Worm (Caenorhabditis elegans) whole organism, late embryonic: ENCODE measurements around the gene Y45F3A.5.

Experiments
- C38D4.7 ChIP-seq: fragments of 200-800 bp; sonication (Bioruptor generic); optimal IDR thresholded peaks from 2 replicates; lab custom pipeline; 2018; ENCODE audit warnings: mild to moderate bottlenecking, missing genetic modification characterization, moderate library complexity, missing compliant biosample characterization
- K02D7.2 ChIP-seq: sonication (generic microtip); optimal IDR thresholded peaks from 2 replicates; lab custom pipeline; 2017; ENCODE audit warnings: mild to moderate bottlenecking, missing genetic modification characterization, missing compliant biosample characterization
- K09A11.1 ChIP-seq: sonication (generic microtip); optimal IDR thresholded peaks from 2 replicates; lab custom pipeline; 2017; ENCODE audit warnings: antibody characterized with exemption, mild to moderate bottlenecking, missing genetic modification characterization, missing compliant biosample characterization; ENCODE audit not compliant: insufficient read depth
- T23F11.4 ChIP-seq: fragments of 200-800 bp; sonication (Bioruptor generic); optimal IDR thresholded peaks from 2 replicates; lab custom pipeline; 2018; ENCODE audit warnings: mild to moderate bottlenecking, missing genetic modification characterization, missing compliant biosample characterization
- ama-1 ChIP-seq: fragments of 150-350 bp; optimal IDR thresholded peaks from 2 replicates; lab custom pipeline; 2014
- ceh-18 ChIP-seq: sonication (generic microtip); optimal IDR thresholded peaks from 2 replicates; lab custom pipeline; 2016; ENCODE audit warnings: missing genetic modification characterization, missing compliant biosample characterization
- ceh-19 ChIP-seq: fragments of 200-800 bp; sonication (Bioruptor generic); optimal IDR thresholded peaks from 2 replicates; lab custom pipeline; 2018; ENCODE audit warnings: mild to moderate bottlenecking, missing genetic modification characterization, missing compliant biosample characterization
- ceh-2 ChIP-seq: sonication (generic microtip); optimal IDR thresholded peaks from 2 replicates; lab custom pipeline; 2016; ENCODE audit warnings: missing genotype, missing genetic modification characterization, missing compliant biosample characterization
- ceh-22 ChIP-seq: sonication (generic microtip); optimal IDR thresholded peaks from 2 replicates; lab custom pipeline; 2017; ENCODE audit warnings: missing biosample characterization, missing genetic modification characterization
- ceh-24 ChIP-seq: sonication (generic microtip); optimal IDR thresholded peaks from 2 replicates; lab custom pipeline; 2016; ENCODE audit warnings: mild to moderate bottlenecking, missing genetic modification characterization, missing compliant biosample characterization
- ceh-30 ChIP-seq: fragments of 150-350 bp; optimal IDR thresholded peaks from 2 replicates; lab custom pipeline; 2014; ENCODE audit warnings: missing biosample characterization, missing genetic modification characterization
- ceh-31 ChIP-seq: sonication (generic microtip); optimal IDR thresholded peaks from 2 replicates; lab custom pipeline; 2016; ENCODE audit warnings: missing genetic modification characterization, missing compliant biosample characterization
- ceh-34 ChIP-seq: sonication (generic microtip); optimal IDR thresholded peaks from 2 replicates; lab custom pipeline; 2016; ENCODE audit warnings: mild to moderate bottlenecking, missing genetic modification characterization, missing compliant biosample characterization
- ceh-48 ChIP-seq: sonication (generic microtip); optimal IDR thresholded peaks from 2 replicates; lab custom pipeline; 2016; ENCODE audit warnings: missing genetic modification characterization, inconsistent platforms, missing compliant biosample characterization
- ceh-6 ChIP-seq: fragments of 200-800 bp; sonication (Bioruptor generic); optimal IDR thresholded peaks from 2 replicates; lab custom pipeline; 2018; ENCODE audit warnings: mild to moderate bottlenecking, missing genetic modification characterization, missing compliant biosample characterization
- ceh-9 ChIP-seq: sonication (generic microtip); optimal IDR thresholded peaks from 2 replicates; lab custom pipeline; 2016; ENCODE audit warnings: mild to moderate bottlenecking, missing genetic modification characterization, inconsistent platforms, missing compliant biosample characterization
- che-1 ChIP-seq: sonication (generic microtip); optimal IDR thresholded peaks from 2 replicates; lab custom pipeline; 2016; ENCODE audit warnings: mild to moderate bottlenecking, missing genetic modification characterization, missing compliant biosample characterization
- dmd-4 ChIP-seq: sonication (generic microtip); optimal IDR thresholded peaks from 2 replicates; lab custom pipeline; 2016; ENCODE audit warnings: borderline replicate concordance, missing genetic modification characterization, missing compliant biosample characterization
- dve-1 ChIP-seq: sonication (generic microtip); optimal IDR thresholded peaks from 2 replicates; lab custom pipeline; 2017; ENCODE audit warnings: antibody characterized with exemption, mild to moderate bottlenecking, missing genetic modification characterization, missing compliant biosample characterization
- ets-4 ChIP-seq: sonication (generic microtip); optimal IDR thresholded peaks from 2 replicates; lab custom pipeline; 2016; ENCODE audit warnings: missing genetic modification characterization, missing compliant biosample characterization
- fax-1 ChIP-seq: sonication (generic microtip); optimal IDR thresholded peaks from 2 replicates; lab custom pipeline; 2016; ENCODE audit warnings: missing genotype, missing genetic modification characterization, missing compliant biosample characterization
- fkh-6 ChIP-seq: sonication (generic microtip); optimal IDR thresholded peaks from 2 replicates; lab custom pipeline; 2016; ENCODE audit warnings: missing genetic modification characterization, missing compliant biosample characterization
- gmeb-2 ChIP-seq: sonication (generic microtip); optimal IDR thresholded peaks from 2 replicates; lab custom pipeline; 2016; ENCODE audit warnings: missing genetic modification characterization, inconsistent platforms, missing compliant biosample characterization
- hlh-30 ChIP-seq: sonication (generic microtip); optimal IDR thresholded peaks from 2 replicates; lab custom pipeline; 2017; ENCODE audit warnings: antibody characterized with exemption, missing genetic modification characterization, missing compliant biosample characterization; ENCODE audit not compliant: insufficient read depth
- hlh-6 ChIP-seq: sonication (generic microtip); optimal IDR thresholded peaks from 2 replicates; lab custom pipeline; 2016; ENCODE audit warnings: missing genotype, missing genetic modification characterization, missing compliant biosample characterization
- hlh-8 ChIP-seq: sonication (generic microtip); optimal IDR thresholded peaks from 2 replicates; lab custom pipeline; 2016; ENCODE audit warnings: missing genotype, missing genetic modification characterization, missing compliant biosample characterization
- madf-2 ChIP-seq: sonication (generic microtip); optimal IDR thresholded peaks from 2 replicates; lab custom pipeline; 2017; ENCODE audit warnings: missing genetic modification characterization, missing compliant biosample characterization
- mec-3 ChIP-seq: sonication (generic microtip); optimal IDR thresholded peaks from 2 replicates; lab custom pipeline; 2016; ENCODE audit warnings: borderline replicate concordance, missing genetic modification characterization, missing compliant biosample characterization
- nfya-1 ChIP-seq: sonication (generic microtip); optimal IDR thresholded peaks from 2 replicates; lab custom pipeline; 2017; ENCODE audit warnings: missing genetic modification characterization, mild to moderate bottlenecking, missing compliant biosample characterization, antibody characterized with exemption, moderate library complexity
- nhr-11 ChIP-seq: fragments of 150-350 bp; optimal IDR thresholded peaks from 2 replicates; lab custom pipeline; 2014; ENCODE audit warnings: missing biosample characterization, missing genetic modification characterization
- nhr-232 ChIP-seq: sonication (generic microtip); optimal IDR thresholded peaks from 2 replicates; lab custom pipeline; 2016; ENCODE audit warnings: missing genetic modification characterization, missing compliant biosample characterization
- odd-2 ChIP-seq: sonication (generic microtip); optimal IDR thresholded peaks from 2 replicates; lab custom pipeline; 2017; ENCODE audit warnings: antibody characterized with exemption, mild to moderate bottlenecking, missing genetic modification characterization, missing compliant biosample characterization
- pat-9 ChIP-seq: fragments of 200-800 bp; sonication (Bioruptor generic); optimal IDR thresholded peaks from 2 replicates; lab custom pipeline; 2018; ENCODE audit warnings: mild to moderate bottlenecking, missing genetic modification characterization, moderate library complexity, missing compliant biosample characterization
- pax-1 ChIP-seq: fragments of 150-350 bp; optimal IDR thresholded peaks from 2 replicates; lab custom pipeline; 2014; ENCODE audit warnings: missing biosample characterization, missing genetic modification characterization
- pha-2 ChIP-seq: sonication (generic microtip); optimal IDR thresholded peaks from 2 replicates; lab custom pipeline; 2017; ENCODE audit warnings: mild to moderate bottlenecking, missing genetic modification characterization, missing compliant biosample characterization
- pqm-1 ChIP-seq: sonication (generic microtip); optimal IDR thresholded peaks from 2 replicates; lab custom pipeline; 2016; ENCODE audit warnings: missing genetic modification characterization, missing compliant biosample characterization
- rnt-1 ChIP-seq: sonication (generic microtip); optimal IDR thresholded peaks from 2 replicates; lab custom pipeline; 2016; ENCODE audit warnings: missing genetic modification characterization, missing compliant biosample characterization
- sdc-2 ChIP-seq: sonication (generic microtip); optimal IDR thresholded peaks from 2 replicates; lab custom pipeline; 2016; ENCODE audit warnings: missing genotype, missing genetic modification characterization, missing compliant biosample characterization
- sox-2 ChIP-seq: fragments of 200-800 bp; sonication (Bioruptor generic); IDR thresholded peaks from 2 replicates; pipeline ENCODE4 v1.3.6; 2022; ENCODE audit warnings: missing genetic modification reagents, missing genetic modification characterization, missing compliant biosample characterization
- sox-4 ChIP-seq: sonication (generic microtip); optimal IDR thresholded peaks from 2 replicates; lab custom pipeline; 2017; ENCODE audit warnings: mild to moderate bottlenecking, missing genetic modification characterization, inconsistent platforms, missing compliant biosample characterization
- syd-9 ChIP-seq: sonication (generic microtip); optimal IDR thresholded peaks from 2 replicates; lab custom pipeline; 2016; ENCODE audit warnings: mild to moderate bottlenecking, missing genetic modification characterization, moderate library complexity, missing compliant biosample characterization
- tbx-2 ChIP-seq: sonication (generic microtip); optimal IDR thresholded peaks from 2 replicates; lab custom pipeline; 2016; ENCODE audit warnings: missing genetic modification characterization, missing compliant biosample characterization
- ttx-3 ChIP-seq: sonication (generic microtip); optimal IDR thresholded peaks from 2 replicates; lab custom pipeline; 2016; ENCODE audit warnings: missing genetic modification reagents, missing genetic modification characterization, missing compliant biosample characterization
- unc-3 ChIP-seq, 2 experiments: fragments of 200-800 bp in 1 of 2; sonication (Bioruptor generic) in 1 of 2; sonication (generic microtip) in 1 of 2; conservative IDR thresholded peaks in 1 of 2; optimal IDR thresholded peaks in 1 of 2; 2 replicates each; pipeline versions ENCODE4 v1.3.6 to Lab custom; 2016 to 2022; ENCODE audit warnings: missing compliant biosample characterization in 2 of 2, missing genetic modification characterization in 2 of 2, missing genetic modification reagents in 1 of 2
- unc-42 ChIP-seq: sonication (generic microtip); optimal IDR thresholded peaks from 2 replicates; lab custom pipeline; 2016; ENCODE audit warnings: missing genotype, missing genetic modification characterization, missing compliant biosample characterization
- unc-55 ChIP-seq: sonication (generic microtip); optimal IDR thresholded peaks from 2 replicates; lab custom pipeline; 2017; ENCODE audit warnings: missing biosample characterization, missing genetic modification reagents, missing genetic modification characterization
- unc-86 ChIP-seq: sonication (generic microtip); optimal IDR thresholded peaks from 2 replicates; lab custom pipeline; 2016; ENCODE audit warnings: missing genetic modification characterization, missing compliant biosample characterization

Gene Y45F3A.5

DNA sequence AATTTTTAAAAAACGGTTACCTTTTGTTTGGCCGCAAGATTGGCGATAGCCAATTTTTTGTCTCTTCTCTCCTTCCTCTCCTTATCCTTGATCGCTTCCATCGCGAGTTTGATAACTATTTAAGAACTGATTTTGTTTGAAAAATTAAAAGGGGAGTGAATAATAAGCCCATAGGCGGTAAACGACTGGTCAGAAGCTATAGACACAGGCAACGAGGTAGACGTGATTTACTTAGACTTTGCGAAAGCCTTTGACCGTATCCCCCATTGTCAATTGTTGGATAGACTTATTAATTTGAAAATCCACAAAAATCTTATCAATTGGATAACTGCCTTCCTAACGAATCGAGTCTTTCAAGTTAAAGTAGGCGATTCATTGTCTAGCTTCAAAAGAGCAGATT is at the start of gene Y45F3A.5:
Gene Y45F3A.5, minus strand, starts transcription at position 101 of the 400 bp plus-strand sequence.
- TF ChIP-seq ceh-24 (no peak), odd-2 (tag; lab: Kevin White, UChicago) (no peak), ceh-30 (tag; lab: Kevin White, UChicago) (no peak), rnt-1 (tag; lab: Kevin White, UChicago) (no peak), sox-2 (no peak), nfya-1 (tag; lab: Kevin White, UChicago) (no peak), ceh-34 (tag; lab: Kevin White, UChicago) (no peak), pha-2 (no peak), ceh-9 (tag; lab: Kevin White, UChicago) (no peak), che-1 (tag; lab: Kevin White, UChicago) (no peak), hlh-8 (tag; lab: Kevin White, UChicago) (no peak), ceh-18 (tag; lab: Kevin White, UChicago) (no peak), syd-9 (tag; lab: Kevin White, UChicago) (no peak), ets-4 (no peak), tbx-2 (tag; lab: Kevin White, UChicago) (no peak), ama-1 (lab: Kevin White, UChicago) (no peak), sdc-2 (tag; lab: Kevin White, UChicago) (no peak), ttx-3 (tag; lab: Kevin White, UChicago) (no peak), ceh-19 (GFP tag; lab: Kevin White, UChicago) (no peak), ceh-31 (tag; lab: Kevin White, UChicago) (no peak)

DNA sequence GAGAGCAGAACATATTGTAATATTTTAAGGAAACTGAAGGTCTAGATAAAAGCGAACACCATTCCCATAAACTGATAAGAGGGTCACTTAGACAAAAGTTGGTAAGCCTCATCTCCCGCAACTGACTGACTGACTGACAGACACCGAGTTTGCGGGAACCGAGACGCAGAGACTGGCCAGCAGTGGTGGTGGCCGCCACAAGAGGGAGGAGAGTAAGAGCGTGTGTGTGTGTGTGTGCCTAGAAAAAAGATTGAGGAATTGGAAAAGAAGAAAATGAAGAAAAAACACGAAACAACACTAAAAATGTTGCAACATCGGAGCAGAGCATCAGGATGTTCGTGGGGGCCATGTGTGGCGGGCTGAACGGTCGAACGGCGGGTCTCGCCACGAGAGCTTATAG is 48.4 kb upstream of the Y45F3A.5 start:
- TF ChIP-seq ttx-3 (tag; lab: Kevin White, UChicago): no peak
- TF ChIP-seq, all 69 proteins: peak for 0

DNA sequence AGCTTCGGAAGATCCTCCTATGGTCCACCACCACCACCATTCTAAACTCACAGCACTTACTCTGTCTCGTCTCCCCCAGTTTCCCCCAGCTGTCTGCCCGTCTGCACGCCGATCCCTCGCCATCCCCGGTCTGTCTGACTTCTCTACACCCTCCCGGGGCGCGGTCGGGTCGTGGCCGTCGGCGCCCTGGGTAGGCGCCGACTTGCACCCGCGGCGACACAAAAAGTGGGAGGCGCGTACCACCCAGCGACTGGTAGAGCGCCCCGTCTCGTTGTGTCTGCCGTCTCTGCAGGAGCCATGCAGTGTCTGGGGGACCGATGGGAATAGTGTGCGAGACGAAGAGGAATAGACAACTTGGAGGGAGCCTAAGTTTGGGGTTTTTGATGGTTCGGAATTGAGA is 47.9 kb upstream of the Y45F3A.5 start:
- TF ChIP-seq gmeb-2 (tag; lab: Kevin White, UChicago) (peak; percentile 15), nhr-11 (tag; lab: Kevin White, UChicago) (no peak), T23F11.4 (GFP tag; lab: Kevin White, UChicago) (no peak), ceh-34 (tag; lab: Kevin White, UChicago) (peak; percentile 67), pax-1 (tag; lab: Kevin White, UChicago) (no peak), ceh-30 (tag; lab: Kevin White, UChicago) (no peak), sox-4 (peak; percentile 42), unc-86 (peak; percentile 51), fax-1 (tag; lab: Kevin White, UChicago) (no peak), odd-2 (tag; lab: Kevin White, UChicago) (no peak), mec-3 (no peak), ceh-24 (no peak), K09A11.1 (tag; lab: Kevin White, UChicago) (peak; percentile 86), dmd-4 (tag; lab: Kevin White, UChicago) (no peak), nhr-232 (tag; lab: Kevin White, UChicago) (no peak), dve-1 (tag; lab: Kevin White, UChicago) (peak; percentile 52), rnt-1 (tag; lab: Kevin White, UChicago) (peak; percentile 89), unc-42 (tag; lab: Kevin White, UChicago) (no peak), madf-2 (no peak), pqm-1 (tag; lab: Kevin White, UChicago) (peak; percentile 62), ceh-19 (GFP tag; lab: Kevin White, UChicago) (no peak), K02D7.2 (no peak), fkh-6 (no peak), ceh-9 (tag; lab: Kevin White, UChicago) (no peak), unc-3 (GFP tag; conservative IDR thresholded peaks at IDR 0.05; lab: Robert Waterston, UW) (peak; percentile 10; the same call in 1 of the 2 replicates), unc-3 (tag; optimal IDR thresholded peaks at IDR 0.05; lab: Kevin White, UChicago) (no peak), hlh-30 (no peak), pat-9 (tag; lab: Kevin White, UChicago) (no peak), ceh-2 (tag; lab: Kevin White, UChicago) (peak; percentile 27), hlh-6 (tag; lab: Kevin White, UChicago) (no peak), ceh-22 (no peak), ceh-6 (GFP tag; lab: Kevin White, UChicago) (no peak), unc-55 (GFP tag; lab: Kevin White, UChicago) (peak; percentile 55), nfya-1 (tag; lab: Kevin White, UChicago) (peak; percentile 97), ceh-48 (tag; lab: Kevin White, UChicago) (no peak), tbx-2 (tag; lab: Kevin White, UChicago) (peak; percentile 86), C38D4.7 (GFP tag; lab: Kevin White, UChicago) (no peak)
